Fruit fly (Drosophila melanogaster) whole organism, embryonic: ENCODE measurements around the gene Zip89B.

Experiments used
- Aef1 ChIP-seq: fragments of 200-800 bp; sonication (Bioruptor generic); IDR thresholded peaks from 3 replicates; pipeline ENCODE4 v1.3.6; 2022; ENCODE audit warnings: missing biosample characterization, missing genetic modification characterization
- Atf3 ChIP-seq: fragments of 200-800 bp; sonication (Bioruptor generic); optimal IDR thresholded peaks from 3 replicates; lab custom pipeline; 2016; ENCODE audit warnings: missing biosample characterization, missing genetic modification characterization
- Bteb2 ChIP-seq: fragments of 200-800 bp; sonication (Bioruptor generic); optimal IDR thresholded peaks from 2 replicates; lab custom pipeline; 2016; ENCODE audit warnings: missing biosample characterization, missing genetic modification characterization
- CG10654 ChIP-seq: fragments of 200-800 bp; sonication (Bioruptor generic); optimal IDR thresholded peaks from 2 replicates; lab custom pipeline; 2016; ENCODE audit warnings: missing biosample characterization, missing genetic modification characterization
- CG10959 ChIP-seq: fragments of 200-800 bp; sonication (Bioruptor generic); IDR thresholded peaks from 2 replicates; pipeline ENCODE4 v1.3.6; 2022; ENCODE audit warnings: missing biosample characterization, missing genetic modification characterization
- CG12219 ChIP-seq: fragments of 200-800 bp; sonication (Bioruptor generic); optimal IDR thresholded peaks from 3 replicates; lab custom pipeline; 2018; ENCODE audit warnings: missing biosample characterization, mild to moderate bottlenecking, missing genetic modification characterization
- CG14965 ChIP-seq: fragments of 200-800 bp; sonication (Bioruptor generic); optimal IDR thresholded peaks from 2 replicates; lab custom pipeline; 2016; ENCODE audit warnings: missing biosample characterization, missing genetic modification characterization, borderline replicate concordance
- CG15514 ChIP-seq: fragments of 200-800 bp; sonication (Bioruptor generic); optimal IDR thresholded peaks from 3 replicates; lab custom pipeline; 2017; ENCODE audit warnings: missing biosample characterization, missing genetic modification characterization, mild to moderate bottlenecking, moderate library complexity, missing genetic modification reagents
- CG16815 ChIP-seq: fragments of 200-800 bp; sonication (Bioruptor generic); optimal IDR thresholded peaks from 3 replicates; lab custom pipeline; 2017; ENCODE audit warnings: missing biosample characterization, mild to moderate bottlenecking, missing genetic modification characterization
- CG18619 ChIP-seq: fragments of 200-800 bp; sonication (Bioruptor generic); optimal IDR thresholded peaks from 3 replicates; lab custom pipeline; 2017; ENCODE audit warnings: missing biosample characterization, mild to moderate bottlenecking, missing genetic modification characterization
- CG2116 ChIP-seq: fragments of 200-800 bp; sonication (Bioruptor generic); optimal IDR thresholded peaks from 3 replicates; lab custom pipeline; 2018; ENCODE audit warnings: missing biosample characterization, mild to moderate bottlenecking, missing genetic modification characterization
- CG32532 ChIP-seq: fragments of 200-800 bp; sonication (Bioruptor generic); IDR thresholded peaks from 2 replicates; pipeline ENCODE4 v1.3.6; 2022; ENCODE audit warnings: missing biosample characterization, missing genetic modification characterization
- CG32767 ChIP-seq: fragments of 200-800 bp; sonication (Bioruptor generic); IDR thresholded peaks from 2 replicates; pipeline ENCODE4 v1.3.6; 2022; ENCODE audit warnings: missing biosample characterization, missing genetic modification characterization
- CG34376 ChIP-seq: fragments of 200-800 bp; sonication (Bioruptor generic); optimal IDR thresholded peaks from 2 replicates; lab custom pipeline; 2018; ENCODE audit warnings: missing biosample characterization, mild to moderate bottlenecking, missing genetic modification characterization
- CG34422 ChIP-seq: fragments of 200-800 bp; sonication (Bioruptor generic); IDR thresholded peaks from 3 replicates; pipeline ENCODE4 v1.3.6; 2022; ENCODE audit warnings: missing biosample characterization, missing genetic modification characterization
- CG4404 ChIP-seq: fragments of 200-800 bp; sonication (Bioruptor generic); IDR thresholded peaks from 2 replicates; pipeline ENCODE4 v1.3.6; 2022; ENCODE audit warnings: missing biosample characterization, missing genetic modification characterization
- CG7963 ChIP-seq: fragments of 200-800 bp; sonication (Bioruptor generic); IDR thresholded peaks from 3 replicates; pipeline ENCODE4 v1.3.6; 2022; ENCODE audit warnings: missing biosample characterization, missing genetic modification characterization; ENCODE audit not compliant: partially characterized antibody
- CG8281 ChIP-seq: fragments of 200-800 bp; sonication (Bioruptor generic); optimal IDR thresholded peaks from 2 replicates; lab custom pipeline; 2018; ENCODE audit warnings: missing biosample characterization, mild to moderate bottlenecking, missing genetic modification characterization, moderate library complexity
- CG8944 ChIP-seq: fragments of 200-800 bp; sonication (Bioruptor generic); optimal IDR thresholded peaks from 3 replicates; lab custom pipeline; 2016; ENCODE audit warnings: missing biosample characterization, missing genetic modification characterization
- Dref ChIP-seq: fragments of 200-800 bp; sonication (Bioruptor generic); IDR thresholded peaks from 2 replicates; pipeline ENCODE4 v1.3.6; 2022; ENCODE audit warnings: missing biosample characterization, missing genetic modification characterization
- Ets97D ChIP-seq: fragments of 200-800 bp; sonication (Bioruptor generic); optimal IDR thresholded peaks from 3 replicates; lab custom pipeline; 2016; ENCODE audit warnings: missing biosample characterization, missing genetic modification characterization
- Fer3 ChIP-seq: fragments of 200-800 bp; sonication (Bioruptor generic); optimal IDR thresholded peaks from 2 replicates; lab custom pipeline; 2018; ENCODE audit warnings: missing biosample characterization, mild to moderate bottlenecking, missing genetic modification characterization, moderate library complexity
- HmgZ ChIP-seq: fragments of 200-800 bp; sonication (Bioruptor generic); optimal IDR thresholded peaks from 2 replicates; lab custom pipeline; 2018; ENCODE audit warnings: missing biosample characterization, mild to moderate bottlenecking, missing genetic modification characterization
- Hmx ChIP-seq: fragments of 200-800 bp; sonication (Bioruptor generic); optimal IDR thresholded peaks from 2 replicates; lab custom pipeline; 2016; ENCODE audit warnings: missing biosample characterization, missing genetic modification characterization
- Hr3 ChIP-seq: fragments of 200-800 bp; sonication (Bioruptor generic); optimal IDR thresholded peaks from 3 replicates; lab custom pipeline; 2016; ENCODE audit warnings: missing biosample characterization, missing genetic modification characterization
- Med ChIP-seq: fragments of 200-800 bp; sonication (Bioruptor generic); peaks from one replicate; lab custom pipeline; 2016; ENCODE audit warnings: missing biosample characterization, missing genetic modification characterization, mild to moderate bottlenecking, inconsistent platforms, moderate library complexity
- Poxn ChIP-seq: fragments of 200-800 bp; sonication (Bioruptor generic); IDR thresholded peaks from 2 replicates; pipeline ENCODE4 v1.3.6; 2022; ENCODE audit warnings: missing biosample characterization, missing genetic modification characterization
- Ptx1 ChIP-seq: fragments of 200-800 bp; sonication (Bioruptor generic); IDR thresholded peaks from 2 replicates; pipeline ENCODE4 v1.3.6; 2022; ENCODE audit warnings: missing biosample characterization, missing genetic modification characterization
- Rx ChIP-seq: fragments of 200-800 bp; sonication (Bioruptor generic); IDR thresholded peaks from 2 replicates; pipeline ENCODE4 v1.3.6; 2022; ENCODE audit warnings: missing biosample characterization, missing genetic modification characterization
- Trl ChIP-seq, 3 experiments: fragments of >200 bp in 2 of 3; fragments of 200-800 bp in 1 of 3; sonication (Bioruptor generic) in 1 of 3; optimal IDR thresholded peaks; 2 replicates in 1 of 3; 3 replicates in 2 of 3; lab custom pipeline; 2016 to 2017; ENCODE audit warnings: missing biosample characterization in 1 of 3, missing genetic modification characterization in 1 of 3
- amos ChIP-seq: fragments of 200-800 bp; sonication (Bioruptor generic); IDR thresholded peaks from 2 replicates; pipeline ENCODE4 v1.3.6; 2022; ENCODE audit warnings: missing biosample characterization, missing genetic modification characterization; ENCODE audit not compliant: partially characterized antibody
- ara ChIP-seq: fragments of 200-800 bp; sonication (Bioruptor generic); IDR thresholded peaks from 2 replicates; pipeline ENCODE4 v1.3.6; 2022; ENCODE audit warnings: missing biosample characterization, missing genetic modification characterization
- bab2 ChIP-seq: fragments of 200-800 bp; sonication (Bioruptor generic); optimal IDR thresholded peaks from 2 replicates; lab custom pipeline; 2016; ENCODE audit warnings: missing biosample characterization, missing genetic modification characterization
- btn ChIP-seq: fragments of 200-800 bp; sonication (Bioruptor generic); optimal IDR thresholded peaks from 2 replicates; lab custom pipeline; 2016; ENCODE audit warnings: missing biosample characterization, missing genetic modification characterization
- chm ChIP-seq: fragments of 200-800 bp; sonication (Bioruptor generic); IDR thresholded peaks from 2 replicates; pipeline ENCODE4 v1.3.6; 2022; ENCODE audit warnings: missing biosample characterization, missing genetic modification characterization
- crc ChIP-seq: fragments of 200-800 bp; sonication (Bioruptor generic); optimal IDR thresholded peaks from 2 replicates; lab custom pipeline; 2016; ENCODE audit warnings: missing biosample characterization, missing genetic modification characterization
- crol ChIP-seq: fragments of 200-800 bp; sonication (Bioruptor generic); IDR thresholded peaks from 2 replicates; pipeline ENCODE4 v1.3.6; 2022; ENCODE audit warnings: missing biosample characterization, missing genetic modification characterization
- da ChIP-seq: fragments of 200-800 bp; sonication (Bioruptor generic); optimal IDR thresholded peaks from 2 replicates; lab custom pipeline; 2016; ENCODE audit warnings: missing biosample characterization, missing genetic modification characterization
- dimm ChIP-seq: fragments of 200-800 bp; sonication (Bioruptor generic); IDR thresholded peaks from 2 replicates; pipeline ENCODE4 v1.3.6; 2022; ENCODE audit warnings: missing biosample characterization, missing genetic modification characterization
- fd3F ChIP-seq: fragments of 200-800 bp; sonication (Bioruptor generic); optimal IDR thresholded peaks from 2 replicates; lab custom pipeline; 2018; ENCODE audit warnings: missing biosample characterization, mild to moderate bottlenecking, missing genetic modification characterization, moderate library complexity
- grn ChIP-seq: fragments of 200-800 bp; sonication (Bioruptor generic); optimal IDR thresholded peaks from 3 replicates; lab custom pipeline; 2017; ENCODE audit warnings: missing biosample characterization, missing genetic modification characterization
- gsb-n ChIP-seq: fragments of 200-800 bp; sonication (Bioruptor generic); optimal IDR thresholded peaks from 3 replicates; lab custom pipeline; 2018; ENCODE audit warnings: missing biosample characterization, mild to moderate bottlenecking, missing genetic modification characterization
- nau ChIP-seq: fragments of 200-800 bp; sonication (Bioruptor generic); optimal IDR thresholded peaks from 3 replicates; lab custom pipeline; 2017; ENCODE audit warnings: missing biosample characterization, mild to moderate bottlenecking, missing genetic modification characterization, missing genetic modification reagents
- psq ChIP-seq: fragments of 200-800 bp; sonication (Bioruptor generic); optimal IDR thresholded peaks from 2 replicates; lab custom pipeline; 2017; ENCODE audit warnings: missing biosample characterization, missing genetic modification characterization
- sc ChIP-seq, 3 experiments: fragments of >200 bp in 2 of 3; fragments of 200-800 bp in 1 of 3; sonication (Bioruptor generic) in 1 of 3; optimal IDR thresholded peaks; 2 replicates in 2 of 3; 3 replicates in 1 of 3; lab custom pipeline; 2017; ENCODE audit warnings: mild to moderate bottlenecking in 1 of 3, missing biosample characterization in 1 of 3, missing genetic modification characterization in 1 of 3, missing genetic modification reagents in 1 of 3
- sens-2 ChIP-seq: fragments of 200-800 bp; sonication (Bioruptor generic); IDR thresholded peaks from 2 replicates; pipeline ENCODE4 v1.3.6; 2022; ENCODE audit warnings: missing biosample characterization, missing genetic modification characterization
- seq ChIP-seq: fragments of 200-800 bp; sonication (Bioruptor generic); IDR thresholded peaks from 2 replicates; pipeline ENCODE4 v1.3.6; 2022; ENCODE audit warnings: missing biosample characterization, missing genetic modification characterization
- wor ChIP-seq: fragments of 200-800 bp; sonication (Bioruptor generic); IDR thresholded peaks from 2 replicates; pipeline ENCODE4 v1.3.6; 2022; ENCODE audit warnings: missing biosample characterization, missing genetic modification characterization
- zen ChIP-seq: fragments of 200-800 bp; sonication (Bioruptor generic); optimal IDR thresholded peaks from 3 replicates; lab custom pipeline; 2018; ENCODE audit warnings: missing biosample characterization, mild to moderate bottlenecking, missing genetic modification characterization, moderate library complexity

The Zip89B gene

DNA sequence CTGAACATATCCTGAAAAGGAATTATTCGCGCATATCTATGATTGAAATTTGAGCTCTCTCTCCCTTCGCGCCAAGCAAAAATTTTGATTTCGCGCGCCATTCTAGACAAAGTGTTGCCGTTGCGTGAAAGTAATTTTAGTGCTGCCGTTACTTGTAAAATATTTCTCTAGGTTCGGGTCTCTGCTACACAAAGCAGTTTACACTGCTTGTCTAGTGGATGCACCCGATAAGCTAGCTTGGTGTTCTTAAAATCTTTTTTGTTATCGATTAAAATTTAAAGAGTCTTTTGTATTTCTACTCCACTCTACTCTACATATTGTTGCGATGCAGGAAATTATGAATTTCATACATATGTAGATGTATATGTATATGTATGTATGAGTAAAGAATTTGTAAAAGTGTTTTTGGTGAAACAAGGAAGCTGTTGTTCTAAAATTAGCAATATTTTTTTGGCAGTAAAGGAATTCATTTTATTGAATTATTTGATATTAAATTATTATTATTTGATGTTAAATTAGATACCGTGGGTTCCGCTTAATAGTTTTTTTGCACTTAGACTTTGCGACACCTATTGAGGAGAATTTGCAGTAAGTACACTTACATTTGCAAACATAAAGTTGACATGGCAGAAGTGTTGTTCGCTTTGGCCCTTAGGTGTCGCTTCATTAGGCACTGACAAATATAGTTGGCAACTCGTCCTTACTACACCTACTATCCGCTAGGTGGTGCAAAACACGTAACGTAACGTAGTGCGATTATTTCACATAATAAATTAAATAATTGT is 45.0 kb upstream of the Zip89B start (continued):
- TF ChIP-seq CG7963 (GFP tag; lab: Robert Waterston, UW) (no peak), CG14965 (GFP tag; lab: Kevin White, UChicago) (peak; percentile 98), CG12219 (GFP tag; lab: Kevin White, UChicago) (peak; percentile 73), Aef1 (GFP tag; lab: Robert Waterston, UW) (peak; percentile 63), Med (GFP tag; lab: Kevin White, UChicago) (peak; percentile 95), CG10654 (peak; percentile 68), CG16815 (GFP tag; lab: Kevin White, UChicago) (peak; percentile 69), crol (GFP tag; lab: Robert Waterston, UW) (no peak), grn (GFP tag; lab: Kevin White, UChicago) (no peak), btn (GFP tag; lab: Kevin White, UChicago) (no peak), Poxn (GFP tag; lab: Robert Waterston, UW) (no peak), Ets97D (GFP tag; lab: Kevin White, UChicago) (peak; percentile 64), Hr3 (GFP tag; lab: Kevin White, UChicago) (peak; percentile 72), bab2 (GFP tag; lab: Kevin White, UChicago) (peak; percentile 61), CG8944 (peak; percentile 58), CG4404 (GFP tag; lab: Robert Waterston, UW) (no peak), Dref (peak; percentile 88), CG18619 (GFP tag; lab: Kevin White, UChicago) (peak; percentile 59), ara (GFP tag; lab: Robert Waterston, UW) (peak; percentile 61; the same call in 1 of the 2 replicates), seq (no peak), CG2116 (peak; percentile 31), nau (GFP tag; lab: Kevin White, UChicago) (no peak), dimm (GFP tag; lab: Robert Waterston, UW) (no peak), Rx (GFP tag; lab: Robert Waterston, UW) (peak; percentile 54), Trl (optimal IDR thresholded peaks at IDR 0.05; lab: Kevin White, UChicago) (no peak), Trl (GFP tag; optimal IDR thresholded peaks at IDR 0.05; lab: Kevin White, UChicago) (peak; percentile 75), Fer3 (tag; lab: Kevin White, UChicago) (peak; percentile 69), Bteb2 (GFP tag; lab: Kevin White, UChicago) (peak; percentile 19), CG8281 (tag; lab: Kevin White, UChicago) (no peak), chm (GFP tag; lab: Robert Waterston, UW) (peak; percentile 76), Ptx1 (peak; percentile 72), CG15514 (peak; percentile 72), fd3F (peak; percentile 33), amos (peak; percentile 69), sc (optimal IDR thresholded peaks at IDR 0.05; lab: Kevin White, UChicago) (no peak), sc (GFP tag; optimal IDR thresholded peaks at IDR 0.05; lab: Kevin White, UChicago) (peak; percentile 47), HmgZ (tag; lab: Kevin White, UChicago) (peak; percentile 80), CG32767 (GFP tag; lab: Robert Waterston, UW) (peak; percentile 48; the same call in 1 of the 2 replicates), CG10959 (GFP tag; lab: Robert Waterston, UW) (peak; percentile 80), sens-2 (0 out of 2 replicates have a peak, but pooled peaks have one; percentile 4), crc (GFP tag; lab: Kevin White, UChicago) (peak; percentile 18), zen (peak; percentile 66), Hmx (GFP tag; lab: Kevin White, UChicago) (peak; percentile 14), psq (GFP tag; lab: Kevin White, UChicago) (no peak), CG32532 (GFP tag; lab: Robert Waterston, UW) (peak; percentile 81), CG34376 (GFP tag; lab: Kevin White, UChicago) (no peak), wor (peak; percentile 35; the same call in 1 of the 2 replicates), da (no peak), Atf3 (GFP tag; lab: Kevin White, UChicago) (peak; percentile 70), CG34422 (GFP tag; lab: Robert Waterston, UW) (peak; percentile 66), gsb-n (tag; lab: Kevin White, UChicago) (peak; percentile 51)
